Worm (Caenorhabditis elegans) whole organism, L2 larva: ENCODE measurements around the gene C03B1.2.

Experiments
- C34F6.9 ChIP-seq: fragments of 150-350 bp; optimal IDR thresholded peaks from 2 replicates; lab custom pipeline; 2014; ENCODE audit warnings: missing biosample characterization, missing genetic modification characterization
- F13H6.1 ChIP-seq: sonication (generic microtip); optimal IDR thresholded peaks from 2 replicates; lab custom pipeline; 2016; ENCODE audit warnings: missing genetic modification characterization, missing compliant biosample characterization
- R02D3.7 ChIP-seq: fragments of 150-350 bp; optimal IDR thresholded peaks from 2 replicates; lab custom pipeline; 2014; ENCODE audit warnings: missing biosample characterization, missing genetic modification characterization
- Y55F3AM.14 ChIP-seq: fragments of 200-800 bp; sonication (Bioruptor generic); optimal IDR thresholded peaks from 2 replicates; lab custom pipeline; 2018; ENCODE audit warnings: mild to moderate bottlenecking, missing genetic modification characterization, missing compliant biosample characterization
- ZK546.5 ChIP-seq: sonication (generic microtip); optimal IDR thresholded peaks from 2 replicates; lab custom pipeline; 2017; ENCODE audit warnings: missing biosample characterization, missing genetic modification characterization
- alr-1 ChIP-seq: fragments of 150-350 bp; optimal IDR thresholded peaks from 2 replicates; lab custom pipeline; 2014; ENCODE audit warnings: missing biosample characterization, missing genetic modification characterization
- aly-2 ChIP-seq: fragments of 150-350 bp; optimal IDR thresholded peaks from 2 replicates; lab custom pipeline; 2014; ENCODE audit warnings: missing biosample characterization, missing genetic modification characterization
- ama-1 ChIP-seq: fragments of 150-350 bp; optimal IDR thresholded peaks from 2 replicates; lab custom pipeline; 2018; ENCODE audit warnings: inconsistent platforms
- blmp-1 ChIP-seq: sonication (generic microtip); optimal IDR thresholded peaks from 2 replicates; lab custom pipeline; 2017; ENCODE audit warnings: missing genetic modification characterization, mild to moderate bottlenecking, missing compliant biosample characterization, antibody characterized with exemption, moderate library complexity; ENCODE audit not compliant: insufficient read depth
- ceh-16 ChIP-seq: fragments of 150-350 bp; optimal IDR thresholded peaks from 2 replicates; lab custom pipeline; 2014; ENCODE audit warnings: missing biosample characterization, missing genetic modification characterization
- ceh-82 ChIP-seq: fragments of 150-350 bp; optimal IDR thresholded peaks from 2 replicates; lab custom pipeline; 2014; ENCODE audit warnings: missing biosample characterization, missing genetic modification characterization
- crh-2 ChIP-seq: sonication (generic microtip); optimal IDR thresholded peaks from 2 replicates; lab custom pipeline; 2017; ENCODE audit warnings: missing biosample characterization, missing genetic modification characterization
- dmd-4 ChIP-seq: sonication (generic microtip); optimal IDR thresholded peaks from 2 replicates; lab custom pipeline; 2017; ENCODE audit warnings: missing biosample characterization, missing genetic modification characterization
- egl-27 ChIP-seq: sonication (generic microtip); optimal IDR thresholded peaks from 3 replicates; lab custom pipeline; 2017; ENCODE audit warnings: missing biosample characterization, missing genetic modification reagents, missing genetic modification characterization
- elt-1 ChIP-seq: fragments of 150-350 bp; optimal IDR thresholded peaks from 2 replicates; lab custom pipeline; 2014; ENCODE audit warnings: missing biosample characterization, missing genetic modification characterization
- elt-3 ChIP-seq: sonication (generic microtip); optimal IDR thresholded peaks from 2 replicates; lab custom pipeline; 2017; ENCODE audit warnings: missing biosample characterization, missing genetic modification characterization
- fos-1 ChIP-seq: fragments of 150-350 bp; optimal IDR thresholded peaks from 2 replicates; lab custom pipeline; 2014; ENCODE audit warnings: missing biosample characterization, missing genetic modification characterization
- gmeb-1 ChIP-seq: fragments of 150-350 bp; optimal IDR thresholded peaks from 2 replicates; lab custom pipeline; 2014; ENCODE audit warnings: missing biosample characterization, missing genetic modification characterization
- lin-11 ChIP-seq: fragments of 150-350 bp; sonication (generic microtip); optimal IDR thresholded peaks from 2 replicates; lab custom pipeline; 2014; ENCODE audit warnings: missing biosample characterization, missing genetic modification characterization, inconsistent platforms, mixed read lengths
- lin-13 ChIP-seq: fragments of 150-350 bp; optimal IDR thresholded peaks from 2 replicates; lab custom pipeline; 2014; ENCODE audit warnings: missing biosample characterization, missing genetic modification reagents, missing genetic modification characterization
- lin-39 ChIP-seq: fragments of 150-350 bp; optimal IDR thresholded peaks from 2 replicates; lab custom pipeline; 2014; ENCODE audit warnings: missing biosample characterization, missing genetic modification reagents, missing genetic modification characterization
- lsy-2 ChIP-seq, 2 experiments: fragments of 150-350 bp in 1 of 2; sonication (generic microtip) in 1 of 2; optimal IDR thresholded peaks; 2 replicates each; lab custom pipeline; 2014 to 2017; ENCODE audit warnings: missing biosample characterization in 2 of 2, missing genetic modification characterization in 2 of 2
- mab-5 ChIP-seq: fragments of 150-350 bp; optimal IDR thresholded peaks from 2 replicates; lab custom pipeline; 2014; ENCODE audit warnings: missing biosample characterization, missing genetic modification characterization
- mbf-1 ChIP-seq: sonication (generic microtip); optimal IDR thresholded peaks from 2 replicates; lab custom pipeline; 2017; ENCODE audit warnings: missing biosample characterization, missing genetic modification characterization
- mdl-1 ChIP-seq, 2 experiments: fragments of 150-350 bp in 1 of 2; sonication (generic microtip) in 1 of 2; optimal IDR thresholded peaks; 2 replicates each; lab custom pipeline; 2017; ENCODE audit warnings: missing biosample characterization in 2 of 2, missing genetic modification characterization in 2 of 2
- nhr-10 ChIP-seq: sonication (generic microtip); optimal IDR thresholded peaks from 2 replicates; lab custom pipeline; 2017; ENCODE audit warnings: missing biosample characterization, missing genetic modification characterization
- nhr-11 ChIP-seq: fragments of 150-350 bp; optimal IDR thresholded peaks from 2 replicates; lab custom pipeline; 2014; ENCODE audit warnings: missing biosample characterization, missing genetic modification characterization
- nhr-12 ChIP-seq: fragments of 150-350 bp; optimal IDR thresholded peaks from 2 replicates; lab custom pipeline; 2014; ENCODE audit warnings: missing biosample characterization, missing genetic modification characterization
- nhr-129 ChIP-seq: fragments of 150-350 bp; optimal IDR thresholded peaks from 2 replicates; lab custom pipeline; 2014; ENCODE audit warnings: missing biosample characterization, missing genetic modification characterization
- nhr-21 ChIP-seq: fragments of 150-350 bp; optimal IDR thresholded peaks from 2 replicates; lab custom pipeline; 2014; ENCODE audit warnings: missing biosample characterization, missing genetic modification characterization
- nhr-23 ChIP-seq: fragments of 150-350 bp; optimal IDR thresholded peaks from 2 replicates; lab custom pipeline; 2014; ENCODE audit warnings: missing biosample characterization, missing genetic modification reagents, missing genetic modification characterization
- nhr-237 ChIP-seq: fragments of 150-350 bp; optimal IDR thresholded peaks from 2 replicates; lab custom pipeline; 2014; ENCODE audit warnings: missing biosample characterization, missing genetic modification characterization
- nhr-25 ChIP-seq: fragments of 150-350 bp; sonication (generic microtip); optimal IDR thresholded peaks from 3 replicates; lab custom pipeline; 2014; ENCODE audit warnings: missing biosample characterization, missing genetic modification characterization
- nhr-6 ChIP-seq: fragments of 150-350 bp; optimal IDR thresholded peaks from 2 replicates; lab custom pipeline; 2014; ENCODE audit warnings: missing biosample characterization, missing genetic modification characterization
- nhr-77 ChIP-seq: fragments of 150-350 bp; optimal IDR thresholded peaks from 2 replicates; lab custom pipeline; 2014; ENCODE audit warnings: missing biosample characterization, missing genetic modification characterization
- peb-1 ChIP-seq: fragments of 150-350 bp; optimal IDR thresholded peaks from 2 replicates; lab custom pipeline; 2014; ENCODE audit warnings: missing biosample characterization, missing genetic modification characterization
- sem-4 ChIP-seq: fragments of 150-350 bp; optimal IDR thresholded peaks from 2 replicates; lab custom pipeline; 2014; ENCODE audit warnings: missing biosample characterization, missing genetic modification reagents, missing genetic modification characterization
- skn-1 ChIP-seq: sonication (generic microtip); optimal IDR thresholded peaks from 2 replicates; lab custom pipeline; 2017; ENCODE audit warnings: missing biosample characterization, missing genetic modification characterization
- sma-3 ChIP-seq: sonication (generic microtip); optimal IDR thresholded peaks from 2 replicates; lab custom pipeline; 2016; ENCODE audit warnings: missing genetic modification reagents, missing genetic modification characterization, missing compliant biosample characterization
- sma-9 ChIP-seq, 2 experiments: fragments of 150-350 bp in 1 of 2; sonication (generic microtip) in 1 of 2; optimal IDR thresholded peaks; 2 replicates each; lab custom pipeline; 2014 to 2016; ENCODE audit warnings: missing genetic modification characterization in 2 of 2, mild to moderate bottlenecking in 1 of 2, missing biosample characterization in 1 of 2, missing compliant biosample characterization in 1 of 2, missing genetic modification reagents in 1 of 2, moderate library complexity in 1 of 2
- snpc-4 ChIP-seq: fragments of 150-350 bp; optimal IDR thresholded peaks from 2 replicates; lab custom pipeline; 2014; ENCODE audit warnings: missing biosample characterization, missing genetic modification characterization
- unc-39 ChIP-seq: fragments of 150-350 bp; optimal IDR thresholded peaks from 2 replicates; lab custom pipeline; 2014; ENCODE audit warnings: missing biosample characterization, missing genetic modification characterization
- unc-62 ChIP-seq: fragments of 150-350 bp; optimal IDR thresholded peaks from 2 replicates; lab custom pipeline; 2014; ENCODE audit warnings: missing biosample characterization, missing genetic modification reagents, missing genetic modification characterization
- zag-1 ChIP-seq: fragments of 150-350 bp; optimal IDR thresholded peaks from 2 replicates; lab custom pipeline; 2014; ENCODE audit warnings: missing biosample characterization, missing genetic modification characterization
- ztf-1 ChIP-seq: fragments of 200-800 bp; sonication (Bioruptor generic); conservative IDR thresholded peaks from 2 replicates; pipeline ENCODE4 v1.3.6; 2022; ENCODE audit warnings: missing genetic modification characterization, missing compliant biosample characterization
- ztf-11 ChIP-seq: sonication (generic microtip); optimal IDR thresholded peaks from 2 replicates; lab custom pipeline; 2017; ENCODE audit warnings: missing biosample characterization, missing genetic modification characterization
- ztf-4 ChIP-seq: fragments of 150-350 bp; optimal IDR thresholded peaks from 2 replicates; lab custom pipeline; 2014; ENCODE audit warnings: missing biosample characterization, missing genetic modification characterization

Gene C03B1.2

ce11 chrX:6369717-6370116 is at the start of gene C03B1.2:
Gene C03B1.2 (plus strand): TSS chrX:6370017.
- no peak for TF ChIP-seq elt-3 (tag; lab: Kevin White, UChicago)
- TF ChIP-seq unc-39 = no peak
- no peak for TF ChIP-seq lin-39 (tag; lab: Kevin White, UChicago)
- TF ChIP-seq nhr-21 (tag; lab: Kevin White, UChicago) = no peak
- TF ChIP-seq ztf-11 (tag; lab: Kevin White, UChicago) = no peak
- no peak for TF ChIP-seq lsy-2 (tag; optimal IDR thresholded peaks at IDR 0.05; lab: Kevin White, UChicago)
- TF ChIP-seq mbf-1 (tag; lab: Kevin White, UChicago) = no peak
- TF ChIP-seq ama-1 (lab: Kevin White, UChicago) = no peak
- no peak for TF ChIP-seq dmd-4 (tag; lab: Kevin White, UChicago)
- TF ChIP-seq snpc-4 (tag; lab: Kevin White, UChicago) = no peak
- no peak for TF ChIP-seq zag-1
- TF ChIP-seq skn-1 (tag; lab: Kevin White, UChicago) = no peak
- no peak for TF ChIP-seq lin-11 (tag; lab: Kevin White, UChicago)
- no peak for TF ChIP-seq sem-4 (tag; lab: Kevin White, UChicago)
- TF ChIP-seq nhr-129 = no peak
- no peak for TF ChIP-seq nhr-10
- no peak for TF ChIP-seq elt-1 (tag; lab: Kevin White, UChicago)
- no peak for TF ChIP-seq alr-1 (tag; lab: Kevin White, UChicago)
- no peak for TF ChIP-seq fos-1 (tag; lab: Kevin White, UChicago)

- TF ChIP-seq unc-62 (GFP tag; lab: Kevin White, UChicago) (no peak), lin-13 (no peak), nhr-21 (tag; lab: Kevin White, UChicago) (peak; percentile 13), nhr-11 (no peak), R02D3.7 (tag; lab: Kevin White, UChicago) (no peak), dmd-4 (tag; lab: Kevin White, UChicago) (no peak), nhr-77 (no peak), alr-1 (tag; lab: Kevin White, UChicago) (no peak), elt-3 (tag; lab: Kevin White, UChicago) (no peak), nhr-10 (no peak), F13H6.1 (no peak), nhr-23 (tag; lab: Kevin White, UChicago) (no peak), elt-1 (tag; lab: Kevin White, UChicago) (no peak), sma-3 (peak; percentile 18), ceh-82 (tag; lab: Kevin White, UChicago) (no peak), ZK546.5 (tag; lab: Kevin White, UChicago) (no peak), fos-1 (tag; lab: Kevin White, UChicago) (peak; percentile 22), aly-2 (tag; lab: Kevin White, UChicago) (no peak), lsy-2 (tag; optimal IDR thresholded peaks at IDR 0.05; lab: Kevin White, UChicago) (no peak), ama-1 (lab: Kevin White, UChicago) (no peak), sem-4 (tag; lab: Kevin White, UChicago) (no peak), egl-27 (tag; lab: Kevin White, UChicago) (peak; percentile 58), nhr-25 (tag; lab: Kevin White, UChicago) (peak; percentile 81), nhr-12 (tag; lab: Kevin White, UChicago) (no peak), skn-1 (tag; lab: Kevin White, UChicago) (no peak), lin-11 (tag; lab: Kevin White, UChicago) (no peak), C34F6.9 (no peak), mdl-1 (tag; optimal IDR thresholded peaks at IDR 0.05; lab: Kevin White, UChicago) (no peak), gmeb-1 (no peak), blmp-1 (tag; lab: Kevin White, UChicago) (peak; percentile 69), ztf-4 (tag; lab: Kevin White, UChicago) (no peak), snpc-4 (tag; lab: Kevin White, UChicago) (no peak), nhr-6 (no peak), sma-9 (GFP tag; optimal IDR thresholded peaks at IDR 0.05; lab: Kevin White, UChicago) (peak; percentile 9), sma-9 (tag; optimal IDR thresholded peaks at IDR 0.05; lab: Kevin White, UChicago) (no peak), mab-5 (tag; lab: Kevin White, UChicago) (no peak), ceh-16 (tag; lab: Kevin White, UChicago) (peak; percentile 41), ztf-1 (GFP tag; lab: Robert Waterston, UW) (no peak), nhr-237 (tag; lab: Kevin White, UChicago) (no peak), peb-1 (tag; lab: Kevin White, UChicago) (no peak), crh-2 (tag; lab: Kevin White, UChicago) (peak; percentile 25), zag-1 (no peak), ztf-11 (tag; lab: Kevin White, UChicago) (no peak), Y55F3AM.14 (no peak)
These were observed 48.9 kb upstream of the C03B1.2 start for ce11 chrX:6320887-6321286.
